Worm (Caenorhabditis elegans): ENCODE measurements around the gene ncx-10.

ncx-10 gene

DNA sequence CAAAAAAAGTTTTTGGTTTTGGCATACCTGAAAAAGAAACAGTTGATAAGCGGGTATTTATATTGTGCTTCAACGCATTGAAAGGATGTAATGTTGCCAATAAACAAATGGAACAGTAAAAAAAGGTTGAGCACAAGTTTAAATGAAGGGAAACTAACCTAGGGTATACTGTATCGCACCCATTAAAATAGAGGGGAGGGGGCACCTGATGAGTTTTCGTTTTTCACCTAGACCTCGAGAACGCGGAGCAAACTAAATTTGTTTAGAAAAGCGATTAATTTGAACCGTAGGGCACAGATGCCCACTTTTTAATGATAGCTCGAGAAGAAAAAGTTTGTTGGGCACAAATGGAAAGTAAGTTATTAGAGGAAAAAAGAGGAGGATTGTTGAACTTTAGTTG is at the start of gene ncx-10:
TSS of gene ncx-10 (minus strand) at position 101 of the 400 bp plus-strand sequence.
- TF ChIP-seq nhr-76 (tag; optimal IDR thresholded peaks at IDR 0.05) (no peak), ham-2 (GFP tag; optimal IDR thresholded peaks at IDR 0.05) (no peak), lsy-2 (tag; optimal IDR thresholded peaks at IDR 0.05) (no peak), mep-1 (tag; optimal IDR thresholded peaks at IDR 0.05) (no peak), mls-2 (tag; optimal IDR thresholded peaks at IDR 0.05) (no peak)

- TF ChIP-seq unc-62 (GFP tag; optimal IDR thresholded peaks at IDR 0.05), result no peak
- no peak for TF ChIP-seq pha-4 (tag; optimal IDR thresholded peaks at IDR 0.05)
- TF ChIP-seq elt-1 (tag; optimal IDR thresholded peaks at IDR 0.05; ENCODE audit: borderline replicate concordance, insufficient read depth), result no peak
- TF ChIP-seq ztf-11 (tag; optimal IDR thresholded peaks at IDR 0.05), result no peak
- no peak for TF ChIP-seq mab-5 (tag; optimal IDR thresholded peaks at IDR 0.05)
- TF ChIP-seq nhr-2 (tag; optimal IDR thresholded peaks at IDR 0.05), result no peak
- TF ChIP-seq sptf-1 (tag; optimal IDR thresholded peaks at IDR 0.05), result no peak
- no peak for TF ChIP-seq unc-120 (tag; optimal IDR thresholded peaks at IDR 0.05; ENCODE audit: poor library complexity, severe bottlenecking)
- TF ChIP-seq snpc-4 (tag; optimal IDR thresholded peaks at IDR 0.05), result no peak
- no peak for TF ChIP-seq bed-3 (GFP tag; optimal IDR thresholded peaks at IDR 0.05)
- TF ChIP-seq lin-13 (tag; optimal IDR thresholded peaks at IDR 0.05), result no peak
- no peak for TF ChIP-seq zip-8 (tag; optimal IDR thresholded peaks at IDR 0.05)
These were observed 48.2 kb upstream of the ncx-10 start, which contains the start of gene F26D11.1 for ce11 chrV:7980993-7981595. F26D11.1 (plus strand) TSS chrV:7981545.

DNA sequence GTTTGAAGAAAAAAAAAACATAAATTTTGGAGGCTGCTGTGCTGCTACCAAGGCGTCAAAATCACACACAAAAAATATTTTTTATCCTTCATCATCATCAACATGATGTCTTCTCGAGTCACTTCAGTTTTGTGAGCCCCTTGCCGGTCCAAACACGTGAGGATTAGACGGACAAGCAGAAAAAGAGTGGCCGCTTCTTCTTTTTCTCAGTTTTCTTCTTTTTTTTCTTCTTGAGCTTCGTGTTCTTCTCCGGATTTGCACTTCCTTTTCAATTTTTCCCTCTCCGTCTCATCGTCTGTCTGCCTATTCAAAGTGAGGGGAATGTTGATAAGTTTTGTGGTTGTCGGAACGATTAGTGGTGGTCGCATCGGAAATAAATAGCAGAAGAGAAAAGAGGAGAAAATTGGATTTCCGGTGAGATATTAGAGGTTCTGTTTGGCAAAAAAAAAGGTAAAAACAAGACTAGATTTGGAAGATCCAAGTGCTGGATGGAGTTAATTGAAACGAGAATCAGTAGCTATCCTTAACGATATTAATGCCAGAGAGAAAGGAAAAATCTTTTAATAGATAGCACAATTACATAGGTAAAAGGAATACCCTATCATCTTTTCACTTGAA is 47.6 kb upstream of the ncx-10 start:
- TF ChIP-seq snpc-4 (tag; optimal IDR thresholded peaks at IDR 0.05) (no peak), ces-1 (GFP tag; optimal IDR thresholded peaks at IDR 0.05) (peak; percentile 27)

DNA sequence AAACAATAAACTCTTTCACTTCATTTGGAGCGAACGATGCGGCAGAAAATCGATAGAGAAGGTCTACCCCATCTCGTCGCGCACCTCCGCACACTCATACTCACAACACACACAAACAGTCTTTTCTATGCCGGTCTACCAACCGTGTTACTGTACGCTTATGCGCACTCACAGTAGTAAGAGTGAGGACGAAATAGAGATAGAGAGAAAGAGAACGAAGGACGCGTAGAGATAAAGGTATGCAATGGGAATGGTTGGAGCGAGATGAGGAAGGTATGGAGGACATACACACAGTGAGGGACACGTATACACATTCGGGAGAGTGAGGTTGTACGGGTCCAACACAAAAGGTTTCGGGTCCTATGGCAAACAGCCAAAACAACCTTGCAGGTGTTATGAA is 45.9 kb upstream of the ncx-10 start:
- TF ChIP-seq drap-1 (GFP tag; optimal IDR thresholded peaks at IDR 0.05), result peak; percentile 55
- peak; percentile 51 for TF ChIP-seq lsy-2 (tag; optimal IDR thresholded peaks at IDR 0.05)
- no peak for TF ChIP-seq elt-1 (tag; optimal IDR thresholded peaks at IDR 0.05; ENCODE audit: borderline replicate concordance, insufficient read depth)
- no peak for TF ChIP-seq mep-1 (tag; optimal IDR thresholded peaks at IDR 0.05)
- TF ChIP-seq mls-2 (tag; optimal IDR thresholded peaks at IDR 0.05), result peak; percentile 14
- peak; percentile 46 for TF ChIP-seq sptf-1 (tag; optimal IDR thresholded peaks at IDR 0.05)
- TF ChIP-seq ceh-43 (GFP tag; optimal IDR thresholded peaks at IDR 0.05), result no peak
- peak; percentile 45 for TF ChIP-seq cnd-1 (tag; optimal IDR thresholded peaks at IDR 0.05)
- TF ChIP-seq ham-2 (GFP tag; optimal IDR thresholded peaks at IDR 0.05), result peak; percentile 47
- no peak for TF ChIP-seq ztf-11 (tag; optimal IDR thresholded peaks at IDR 0.05)
- TF ChIP-seq tbx-8 (GFP tag; optimal IDR thresholded peaks at IDR 0.05), result no peak
- peak; percentile 76 for TF ChIP-seq ceh-39 (tag; optimal IDR thresholded peaks at IDR 0.05)
- TF ChIP-seq lin-13 (tag; optimal IDR thresholded peaks at IDR 0.05), result no peak
- TF ChIP-seq nhr-2 (tag; optimal IDR thresholded peaks at IDR 0.05), result peak; percentile 98
- TF ChIP-seq blmp-1 (tag; optimal IDR thresholded peaks at IDR 0.05), result no peak
- no peak for TF ChIP-seq sem-2 (GFP tag; optimal IDR thresholded peaks at IDR 0.05)
- TF ChIP-seq nhr-12 (tag; optimal IDR thresholded peaks at IDR 0.05), result no peak
- TF ChIP-seq nhr-76 (tag; optimal IDR thresholded peaks at IDR 0.05), result no peak
- TF ChIP-seq bed-3 (GFP tag; optimal IDR thresholded peaks at IDR 0.05), result no peak
- no peak for TF ChIP-seq unc-120 (tag; optimal IDR thresholded peaks at IDR 0.05; ENCODE audit: poor library complexity, severe bottlenecking)
- TF ChIP-seq nhr-237 (tag; optimal IDR thresholded peaks at IDR 0.05), result peak; percentile 9

DNA sequence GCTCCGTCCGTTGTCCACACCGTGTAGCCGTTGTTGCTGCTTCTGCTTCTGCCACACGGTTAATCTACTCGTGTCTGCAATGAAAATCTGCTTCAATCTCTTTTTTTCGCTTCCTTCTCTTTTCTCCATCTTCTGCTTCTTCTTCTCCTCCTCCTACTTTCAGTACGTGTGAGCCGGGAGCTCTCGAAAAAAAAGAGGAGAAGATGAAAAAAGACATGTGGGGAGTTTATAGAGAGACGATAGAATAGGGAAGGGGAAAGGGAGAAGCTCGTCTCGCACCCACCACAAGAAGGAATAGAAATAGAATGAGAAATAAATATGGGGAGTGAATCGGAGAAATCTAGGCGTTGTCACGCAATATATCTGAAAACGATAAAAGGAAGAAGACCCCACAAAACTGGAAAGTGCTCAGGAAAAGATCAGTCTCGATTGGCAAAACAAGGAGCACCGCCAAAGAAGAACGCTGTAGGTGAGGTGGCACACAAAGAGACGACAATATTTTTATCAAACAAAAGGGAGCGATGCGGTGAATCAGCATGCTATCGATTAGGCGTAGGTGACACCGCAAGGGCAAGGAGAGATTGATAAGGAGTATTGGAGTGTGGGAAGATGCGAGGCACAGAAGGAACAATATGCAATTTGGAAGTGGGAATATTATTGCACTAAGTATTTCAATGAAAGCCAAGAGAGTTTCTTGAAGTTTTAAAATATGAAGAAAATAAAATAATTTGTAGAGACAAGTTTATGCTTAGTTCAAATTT is 45.0 kb upstream of the ncx-10 start, which contains the start of gene let-413:
TSS of gene let-413 (minus strand) at position 76 of the 761 bp plus-strand sequence.
- TF ChIP-seq unc-62 (GFP tag; optimal IDR thresholded peaks at IDR 0.05), result no peak
- TF ChIP-seq lsy-2 (tag; optimal IDR thresholded peaks at IDR 0.05), result no peak
- TF ChIP-seq hlh-1 (tag; optimal IDR thresholded peaks at IDR 0.05), result no peak
- TF ChIP-seq drap-1 (GFP tag; optimal IDR thresholded peaks at IDR 0.05), result no peak
- TF ChIP-seq elt-3 (tag; optimal IDR thresholded peaks at IDR 0.05), result no peak
